Worm (Caenorhabditis elegans) whole organism, young adult: ENCODE measurements around the gene vep-2.

Experiments used
- F22D6.2 ChIP-seq: sonication (generic microtip); optimal IDR thresholded peaks from 2 replicates; lab custom pipeline; 2016; ENCODE audit warnings: mild to moderate bottlenecking, missing genetic modification characterization, missing compliant biosample characterization
- F39B2.1 ChIP-seq: fragments of 200-800 bp; sonication (Bioruptor generic); IDR thresholded peaks from 2 replicates; pipeline ENCODE4 v1.3.6; 2022; ENCODE audit warnings: missing genetic modification reagents, missing genetic modification characterization, missing compliant biosample characterization
- T07F8.4 ChIP-seq: sonication (generic microtip); optimal IDR thresholded peaks from 2 replicates; lab custom pipeline; 2016; ENCODE audit warnings: mild to moderate bottlenecking, missing genetic modification characterization, moderate library complexity, missing compliant biosample characterization
- Y56A3A.18 ChIP-seq: fragments of 200-800 bp; sonication (Bioruptor generic); IDR thresholded peaks from 2 replicates; pipeline ENCODE4 v1.3.6; 2022; ENCODE audit warnings: missing genetic modification reagents, missing genetic modification characterization, missing compliant biosample characterization
- ZK185.1 ChIP-seq: sonication (generic microtip); optimal IDR thresholded peaks from 2 replicates; lab custom pipeline; 2016; ENCODE audit warnings: mild to moderate bottlenecking, missing genetic modification characterization, missing compliant biosample characterization; ENCODE audit not compliant: poor library complexity, severe bottlenecking
- bed-2 ChIP-seq: fragments of 200-800 bp; sonication (Bioruptor generic); IDR thresholded peaks from 2 replicates; pipeline ENCODE4 v1.3.6; 2022; ENCODE audit warnings: missing genetic modification reagents, missing genetic modification characterization, missing compliant biosample characterization
- ceh-58 ChIP-seq: fragments of 200-800 bp; sonication (Bioruptor generic); IDR thresholded peaks from 2 replicates; pipeline ENCODE4 v1.3.6; 2022; ENCODE audit warnings: missing genetic modification characterization, missing compliant biosample characterization
- die-1 ChIP-seq: sonication (generic microtip); optimal IDR thresholded peaks from 2 replicates; lab custom pipeline; 2016; ENCODE audit warnings: missing genotype, mild to moderate bottlenecking, missing genetic modification characterization, missing compliant biosample characterization
- dpff-1 ChIP-seq: sonication (generic microtip); optimal IDR thresholded peaks from 2 replicates; lab custom pipeline; 2017; ENCODE audit warnings: mild to moderate bottlenecking, missing genetic modification characterization, missing compliant biosample characterization
- madf-3 ChIP-seq: fragments of 200-800 bp; sonication (Bioruptor generic); IDR thresholded peaks from 2 replicates; pipeline ENCODE4 v1.3.6; 2022; ENCODE audit warnings: missing genetic modification reagents, missing genetic modification characterization, missing compliant biosample characterization
- nhr-179 ChIP-seq: sonication (generic microtip); optimal IDR thresholded peaks from 2 replicates; lab custom pipeline; 2016; ENCODE audit warnings: mild to moderate bottlenecking, missing genetic modification characterization, missing compliant biosample characterization
- snpc-1.1 ChIP-seq: sonication (generic microtip); optimal IDR thresholded peaks from 2 replicates; lab custom pipeline; 2017; ENCODE audit warnings: missing genetic modification characterization, mild to moderate bottlenecking, missing compliant biosample characterization, antibody characterized with exemption, moderate library complexity, missing genotype, missing genetic modification reagents; ENCODE audit not compliant: insufficient read depth
- unc-130 ChIP-seq: sonication (generic microtip); optimal IDR thresholded peaks from 2 replicates; lab custom pipeline; 2016; ENCODE audit warnings: missing genetic modification reagents, missing genetic modification characterization, missing compliant biosample characterization

ce11 chrX:3678507-3679175 lies 50.5 kb downstream of the vep-2 start, which contains the start of gene tag-52:
- no peak for TF ChIP-seq die-1 (tag; lab: Kevin White, UChicago)
- TF ChIP-seq F39B2.1, result no peak
- TF ChIP-seq Y56A3A.18 (GFP tag; lab: Robert Waterston, UW), result no peak
- TF ChIP-seq ZK185.1 (tag; lab: Kevin White, UChicago), result no peak
- no peak for TF ChIP-seq F22D6.2 (tag; lab: Kevin White, UChicago)
- no peak for TF ChIP-seq T07F8.4 (tag; lab: Kevin White, UChicago)
- no peak for TF ChIP-seq bed-2 (GFP tag; lab: Robert Waterston, UW)
- no peak for TF ChIP-seq ceh-58
- no peak for TF ChIP-seq madf-3 (GFP tag; lab: Robert Waterston, UW)
- no peak for TF ChIP-seq unc-130 (GFP tag; lab: Kevin White, UChicago)
- no peak for TF ChIP-seq dpff-1 (tag; lab: Kevin White, UChicago)
- TF ChIP-seq snpc-1.1, result no peak
- TF ChIP-seq nhr-179 (tag; lab: Kevin White, UChicago), result no peak
